Fruit fly (Drosophila melanogaster): ENCODE measurements around the gene prc.

Gene prc

dm6 chr3L:11966104-11966503 lies at the start of gene prc:
Gene prc (minus strand): TSS chr3L:11966131.
- TF ChIP-seq brk (GFP tag; optimal IDR thresholded peaks at IDR 0.05) (no peak), GATAd (GFP tag; optimal IDR thresholded peaks at IDR 0.05) (no peak), N (GFP tag; optimal IDR thresholded peaks at IDR 0.05) (no peak), ey (GFP tag; optimal IDR thresholded peaks at IDR 0.05) (no peak), dmrt93B (GFP tag; optimal IDR thresholded peaks at IDR 0.05) (no peak), usp (GFP tag; optimal IDR thresholded peaks at IDR 0.05) (no peak)

dm6 chr3L:12014272-12014671 lies 48.3 kb upstream of the prc start:
- TF ChIP-seq OdsH (GFP tag; optimal IDR thresholded peaks at IDR 0.05) (no peak), Rel (GFP tag; optimal IDR thresholded peaks at IDR 0.05) (no peak), Rel (tag; optimal IDR thresholded peaks at IDR 0.05) (no peak), Vsx2 (GFP tag; optimal IDR thresholded peaks at IDR 0.05; ENCODE audit: partially characterized antibody) (peak; percentile 36), N (GFP tag; optimal IDR thresholded peaks at IDR 0.05) (no peak), HLH106 (tag; optimal IDR thresholded peaks at IDR 0.05) (no peak), rgr (GFP tag; optimal IDR thresholded peaks at IDR 0.05) (no peak), pan (optimal IDR thresholded peaks at IDR 0.05) (no peak), dmrt93B (GFP tag; optimal IDR thresholded peaks at IDR 0.05) (no peak), Dfd (GFP tag; optimal IDR thresholded peaks at IDR 0.05) (no peak), br (GFP tag; optimal IDR thresholded peaks at IDR 0.05) (no peak), CG9705 (GFP tag; optimal IDR thresholded peaks at IDR 0.05) (no peak), psq (GFP tag; optimal IDR thresholded peaks at IDR 0.05) (peak; percentile 8), Myc (optimal IDR thresholded peaks at IDR 0.05) (no peak), h (GFP tag; optimal IDR thresholded peaks at IDR 0.05) (no peak), CrebA (GFP tag; optimal IDR thresholded peaks at IDR 0.05; ENCODE audit: borderline replicate concordance) (no peak), Dif (GFP tag; optimal IDR thresholded peaks at IDR 0.05; ENCODE audit: partially characterized antibody) (peak; percentile 12), jim (GFP tag; optimal IDR thresholded peaks at IDR 0.05) (no peak)

dm6 chr3L:12013698-12014097 lies 47.8 kb upstream of the prc start:
- TF ChIP-seq ey (GFP tag; optimal IDR thresholded peaks at IDR 0.05) (peak; percentile 11), woc (GFP tag; optimal IDR thresholded peaks at IDR 0.05) (peak; percentile 1), foxo (GFP tag; optimal IDR thresholded peaks at IDR 0.05) (peak in 1 of 2 experiments; percentile 36), Myc (optimal IDR thresholded peaks at IDR 0.05) (no peak), N (GFP tag; optimal IDR thresholded peaks at IDR 0.05) (no peak), tai (GFP tag; optimal IDR thresholded peaks at IDR 0.05) (no peak), h (GFP tag; optimal IDR thresholded peaks at IDR 0.05) (peak; percentile 76), dl (GFP tag; optimal IDR thresholded peaks at IDR 0.05; ENCODE audit: insufficient read depth in 1 of 2, partially characterized antibody in 2 of 2) (no peak), fru (GFP tag; optimal IDR thresholded peaks at IDR 0.05) (peak; percentile 40), rgr (GFP tag; optimal IDR thresholded peaks at IDR 0.05) (no peak), Hr78 (GFP tag; optimal IDR thresholded peaks at IDR 0.05) (no peak), HLH106 (tag; optimal IDR thresholded peaks at IDR 0.05) (no peak), GATAd (GFP tag; optimal IDR thresholded peaks at IDR 0.05) (no peak), psq (GFP tag; optimal IDR thresholded peaks at IDR 0.05) (no peak), Vsx2 (GFP tag; optimal IDR thresholded peaks at IDR 0.05; ENCODE audit: partially characterized antibody) (no peak), Hnf4 (GFP tag; optimal IDR thresholded peaks at IDR 0.05) (no peak), OdsH (GFP tag; optimal IDR thresholded peaks at IDR 0.05) (peak; percentile 18)

- TF ChIP-seq Mio (GFP tag; optimal IDR thresholded peaks at IDR 0.05), result no peak
- TF ChIP-seq foxo (GFP tag; optimal IDR thresholded peaks at IDR 0.05), result no peak
- TF ChIP-seq rgr (GFP tag; optimal IDR thresholded peaks at IDR 0.05), result no peak
- TF ChIP-seq psq (GFP tag; optimal IDR thresholded peaks at IDR 0.05), result no peak
- TF ChIP-seq Vsx2 (GFP tag; optimal IDR thresholded peaks at IDR 0.05; ENCODE audit: partially characterized antibody), result peak; percentile 69
- no peak for TF ChIP-seq OdsH (GFP tag; optimal IDR thresholded peaks at IDR 0.05)
- TF ChIP-seq woc (GFP tag; optimal IDR thresholded peaks at IDR 0.05), result no peak
- TF ChIP-seq CG9705 (GFP tag; optimal IDR thresholded peaks at IDR 0.05), result no peak
- TF ChIP-seq sage (GFP tag; optimal IDR thresholded peaks at IDR 0.05), result peak; percentile 5
- TF ChIP-seq Myc (optimal IDR thresholded peaks at IDR 0.05), result peak; percentile 73
- TF ChIP-seq HLH106 (tag; optimal IDR thresholded peaks at IDR 0.05), result no peak
- TF ChIP-seq CrebA (GFP tag; optimal IDR thresholded peaks at IDR 0.05; ENCODE audit: borderline replicate concordance), result no peak
- TF ChIP-seq br (GFP tag; optimal IDR thresholded peaks at IDR 0.05), result no peak
- TF ChIP-seq Jra (GFP tag; optimal IDR thresholded peaks at IDR 0.05), result no peak
- no peak for TF ChIP-seq lola (GFP tag; optimal IDR thresholded peaks at IDR 0.05)
- TF ChIP-seq dl (GFP tag; optimal IDR thresholded peaks at IDR 0.05; ENCODE audit: insufficient read depth in 1 of 2, partially characterized antibody in 2 of 2), result no peak
- no peak for TF ChIP-seq Dif (GFP tag; optimal IDR thresholded peaks at IDR 0.05; ENCODE audit: partially characterized antibody)
- TF ChIP-seq Abd-B (GFP tag; optimal IDR thresholded peaks at IDR 0.05), result no peak
- no peak for TF ChIP-seq pan (optimal IDR thresholded peaks at IDR 0.05)
- TF ChIP-seq Hnf4 (GFP tag; optimal IDR thresholded peaks at IDR 0.05), result no peak
- no peak for TF ChIP-seq ey (GFP tag; optimal IDR thresholded peaks at IDR 0.05)
- TF ChIP-seq usp (GFP tag; optimal IDR thresholded peaks at IDR 0.05), result no peak
- TF ChIP-seq fru (GFP tag; optimal IDR thresholded peaks at IDR 0.05), result no peak
- TF ChIP-seq sv (GFP tag; optimal IDR thresholded peaks at IDR 0.05), result no peak
- no peak for TF ChIP-seq tai (GFP tag; optimal IDR thresholded peaks at IDR 0.05)
- no peak for TF ChIP-seq Hr83 (GFP tag; optimal IDR thresholded peaks at IDR 0.05; ENCODE audit: poor library complexity, severe bottlenecking)
- TF ChIP-seq h (GFP tag; optimal IDR thresholded peaks at IDR 0.05), result no peak
- TF ChIP-seq dmrt93B (GFP tag; optimal IDR thresholded peaks at IDR 0.05), result no peak
- no peak for TF ChIP-seq brk (GFP tag; optimal IDR thresholded peaks at IDR 0.05)
- TF ChIP-seq Dfd (GFP tag; optimal IDR thresholded peaks at IDR 0.05), result no peak
- TF ChIP-seq Sp1 (GFP tag; optimal IDR thresholded peaks at IDR 0.05), result no peak
- TF ChIP-seq N (GFP tag; optimal IDR thresholded peaks at IDR 0.05), result peak; percentile 68
Measured at dm6 chr3L:12007945-12008344, 42.0 kb upstream of the prc start.

All from whole organism, wandering third instar larva.